Worm (Caenorhabditis elegans) whole organism, early embryonic: ENCODE measurements around the gene Y46G5A.29.

ENCODE experiments used
- B0310.2 ChIP-seq: sonication (generic microtip); optimal IDR thresholded peaks from 2 replicates; lab custom pipeline; 2016; ENCODE audit warnings: mild to moderate bottlenecking, missing genetic modification characterization, missing compliant biosample characterization
- hmbx-1 ChIP-seq: sonication (generic microtip); optimal IDR thresholded peaks from 2 replicates; lab custom pipeline; 2016; ENCODE audit warnings: mild to moderate bottlenecking, missing genetic modification characterization, missing compliant biosample characterization
- sea-1 ChIP-seq: fragments of 200-800 bp; sonication (Bioruptor generic); conservative IDR thresholded peaks from 2 replicates; pipeline ENCODE4 v1.3.6; 2022; ENCODE audit warnings: missing genetic modification characterization, missing compliant biosample characterization
- tra-4 ChIP-seq: sonication (generic microtip); optimal IDR thresholded peaks from 2 replicates; lab custom pipeline; 2017; ENCODE audit warnings: missing genetic modification characterization, missing compliant biosample characterization

DNA sequence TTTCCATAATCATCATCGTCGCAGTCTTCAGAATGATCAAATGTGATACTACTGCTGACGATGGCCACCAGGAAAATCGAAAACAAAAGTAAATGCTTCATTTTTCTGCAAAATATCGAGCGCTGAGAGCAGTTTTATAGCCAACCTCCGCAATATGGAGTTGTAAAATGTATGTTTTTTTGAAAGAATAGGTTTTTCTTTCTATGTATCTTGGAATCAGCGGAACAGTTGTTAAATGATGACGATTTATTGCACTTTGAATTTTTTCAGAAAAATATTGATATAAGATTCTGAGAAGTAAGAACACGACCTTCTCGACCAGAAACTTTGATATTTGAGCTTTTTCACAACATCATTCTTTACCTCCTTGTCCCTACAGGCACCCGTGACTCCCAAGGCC is 27.1 kb upstream of the Y46G5A.29 start, which contains the start of gene Y46G5A.23:
- TF ChIP-seq sea-1 (GFP tag; lab: Robert Waterston, UW) (no peak), tra-4 (no peak), hmbx-1 (tag; lab: Kevin White, UChicago) (no peak), B0310.2 (no peak)
